Worm (Caenorhabditis elegans) whole organism, L2 larva: ENCODE data around the gene smg-3.
A peak's percentile ranks its signal among the peaks of the same experiment; 100 is the strongest.

Source experiments
- C34F6.9 ChIP-seq: fragments of 150-350 bp; optimal IDR thresholded peaks from 2 replicates; lab custom pipeline; 2014; ENCODE audit warnings: missing biosample characterization, missing genetic modification characterization
- F13H6.1 ChIP-seq: sonication (generic microtip); optimal IDR thresholded peaks from 2 replicates; lab custom pipeline; 2016; ENCODE audit warnings: missing genetic modification characterization, missing compliant biosample characterization
- ZK546.5 ChIP-seq: sonication (generic microtip); optimal IDR thresholded peaks from 2 replicates; lab custom pipeline; 2017; ENCODE audit warnings: missing biosample characterization, missing genetic modification characterization
- aly-2 ChIP-seq: fragments of 150-350 bp; optimal IDR thresholded peaks from 2 replicates; lab custom pipeline; 2014; ENCODE audit warnings: missing biosample characterization, missing genetic modification characterization
- blmp-1 ChIP-seq: sonication (generic microtip); optimal IDR thresholded peaks from 2 replicates; lab custom pipeline; 2017; ENCODE audit warnings: missing genetic modification characterization, mild to moderate bottlenecking, missing compliant biosample characterization, antibody characterized with exemption, moderate library complexity; ENCODE audit not compliant: insufficient read depth
- ceh-16 ChIP-seq: fragments of 150-350 bp; optimal IDR thresholded peaks from 2 replicates; lab custom pipeline; 2014; ENCODE audit warnings: missing biosample characterization, missing genetic modification characterization
- ceh-82 ChIP-seq: fragments of 150-350 bp; optimal IDR thresholded peaks from 2 replicates; lab custom pipeline; 2014; ENCODE audit warnings: missing biosample characterization, missing genetic modification characterization
- crh-2 ChIP-seq: sonication (generic microtip); optimal IDR thresholded peaks from 2 replicates; lab custom pipeline; 2017; ENCODE audit warnings: missing biosample characterization, missing genetic modification characterization
- dmd-4 ChIP-seq: sonication (generic microtip); optimal IDR thresholded peaks from 2 replicates; lab custom pipeline; 2017; ENCODE audit warnings: missing biosample characterization, missing genetic modification characterization
- egl-27 ChIP-seq: sonication (generic microtip); optimal IDR thresholded peaks from 3 replicates; lab custom pipeline; 2017; ENCODE audit warnings: missing biosample characterization, missing genetic modification reagents, missing genetic modification characterization
- elt-1 ChIP-seq: fragments of 150-350 bp; optimal IDR thresholded peaks from 2 replicates; lab custom pipeline; 2014; ENCODE audit warnings: missing biosample characterization, missing genetic modification characterization
- elt-3 ChIP-seq: sonication (generic microtip); optimal IDR thresholded peaks from 2 replicates; lab custom pipeline; 2017; ENCODE audit warnings: missing biosample characterization, missing genetic modification characterization
- fos-1 ChIP-seq: fragments of 150-350 bp; optimal IDR thresholded peaks from 2 replicates; lab custom pipeline; 2014; ENCODE audit warnings: missing biosample characterization, missing genetic modification characterization
- gmeb-1 ChIP-seq: fragments of 150-350 bp; optimal IDR thresholded peaks from 2 replicates; lab custom pipeline; 2014; ENCODE audit warnings: missing biosample characterization, missing genetic modification characterization
- lin-11 ChIP-seq: fragments of 150-350 bp; sonication (generic microtip); optimal IDR thresholded peaks from 2 replicates; lab custom pipeline; 2014; ENCODE audit warnings: missing biosample characterization, missing genetic modification characterization, inconsistent platforms, mixed read lengths
- lin-13 ChIP-seq: fragments of 150-350 bp; optimal IDR thresholded peaks from 2 replicates; lab custom pipeline; 2014; ENCODE audit warnings: missing biosample characterization, missing genetic modification reagents, missing genetic modification characterization
- lin-39 ChIP-seq: fragments of 150-350 bp; optimal IDR thresholded peaks from 2 replicates; lab custom pipeline; 2014; ENCODE audit warnings: missing biosample characterization, missing genetic modification reagents, missing genetic modification characterization
- lsy-2 ChIP-seq, 2 experiments: fragments of 150-350 bp in 1 of 2; sonication (generic microtip) in 1 of 2; optimal IDR thresholded peaks; 2 replicates each; lab custom pipeline; 2014 to 2017; ENCODE audit warnings: missing biosample characterization in 2 of 2, missing genetic modification characterization in 2 of 2
- mab-5 ChIP-seq: fragments of 150-350 bp; optimal IDR thresholded peaks from 2 replicates; lab custom pipeline; 2014; ENCODE audit warnings: missing biosample characterization, missing genetic modification characterization
- mbf-1 ChIP-seq: sonication (generic microtip); optimal IDR thresholded peaks from 2 replicates; lab custom pipeline; 2017; ENCODE audit warnings: missing biosample characterization, missing genetic modification characterization
- mdl-1 ChIP-seq, 2 experiments: fragments of 150-350 bp in 1 of 2; sonication (generic microtip) in 1 of 2; optimal IDR thresholded peaks; 2 replicates each; lab custom pipeline; 2017; ENCODE audit warnings: missing biosample characterization in 2 of 2, missing genetic modification characterization in 2 of 2
- nhr-12 ChIP-seq: fragments of 150-350 bp; optimal IDR thresholded peaks from 2 replicates; lab custom pipeline; 2014; ENCODE audit warnings: missing biosample characterization, missing genetic modification characterization
- nhr-129 ChIP-seq: fragments of 150-350 bp; optimal IDR thresholded peaks from 2 replicates; lab custom pipeline; 2014; ENCODE audit warnings: missing biosample characterization, missing genetic modification characterization
- nhr-21 ChIP-seq: fragments of 150-350 bp; optimal IDR thresholded peaks from 2 replicates; lab custom pipeline; 2014; ENCODE audit warnings: missing biosample characterization, missing genetic modification characterization
- nhr-23 ChIP-seq: fragments of 150-350 bp; optimal IDR thresholded peaks from 2 replicates; lab custom pipeline; 2014; ENCODE audit warnings: missing biosample characterization, missing genetic modification reagents, missing genetic modification characterization
- nhr-237 ChIP-seq: fragments of 150-350 bp; optimal IDR thresholded peaks from 2 replicates; lab custom pipeline; 2014; ENCODE audit warnings: missing biosample characterization, missing genetic modification characterization
- nhr-25 ChIP-seq: fragments of 150-350 bp; sonication (generic microtip); optimal IDR thresholded peaks from 3 replicates; lab custom pipeline; 2014; ENCODE audit warnings: missing biosample characterization, missing genetic modification characterization
- nhr-6 ChIP-seq: fragments of 150-350 bp; optimal IDR thresholded peaks from 2 replicates; lab custom pipeline; 2014; ENCODE audit warnings: missing biosample characterization, missing genetic modification characterization
- nhr-77 ChIP-seq: fragments of 150-350 bp; optimal IDR thresholded peaks from 2 replicates; lab custom pipeline; 2014; ENCODE audit warnings: missing biosample characterization, missing genetic modification characterization
- peb-1 ChIP-seq: fragments of 150-350 bp; optimal IDR thresholded peaks from 2 replicates; lab custom pipeline; 2014; ENCODE audit warnings: missing biosample characterization, missing genetic modification characterization
- sem-4 ChIP-seq: fragments of 150-350 bp; optimal IDR thresholded peaks from 2 replicates; lab custom pipeline; 2014; ENCODE audit warnings: missing biosample characterization, missing genetic modification reagents, missing genetic modification characterization
- skn-1 ChIP-seq: sonication (generic microtip); optimal IDR thresholded peaks from 2 replicates; lab custom pipeline; 2017; ENCODE audit warnings: missing biosample characterization, missing genetic modification characterization
- sma-9 ChIP-seq, 2 experiments: fragments of 150-350 bp in 1 of 2; sonication (generic microtip) in 1 of 2; optimal IDR thresholded peaks; 2 replicates each; lab custom pipeline; 2014 to 2016; ENCODE audit warnings: missing genetic modification characterization in 2 of 2, mild to moderate bottlenecking in 1 of 2, missing biosample characterization in 1 of 2, missing compliant biosample characterization in 1 of 2, missing genetic modification reagents in 1 of 2, moderate library complexity in 1 of 2
- snpc-4 ChIP-seq: fragments of 150-350 bp; optimal IDR thresholded peaks from 2 replicates; lab custom pipeline; 2014; ENCODE audit warnings: missing biosample characterization, missing genetic modification characterization
- unc-39 ChIP-seq: fragments of 150-350 bp; optimal IDR thresholded peaks from 2 replicates; lab custom pipeline; 2014; ENCODE audit warnings: missing biosample characterization, missing genetic modification characterization
- unc-55 ChIP-seq: fragments of 150-350 bp; sonication (generic microtip); optimal IDR thresholded peaks from 3 replicates; lab custom pipeline; 2014; ENCODE audit warnings: missing biosample characterization, missing genetic modification reagents, missing genetic modification characterization
- unc-62 ChIP-seq: fragments of 150-350 bp; optimal IDR thresholded peaks from 2 replicates; lab custom pipeline; 2014; ENCODE audit warnings: missing biosample characterization, missing genetic modification reagents, missing genetic modification characterization
- zag-1 ChIP-seq: fragments of 150-350 bp; optimal IDR thresholded peaks from 2 replicates; lab custom pipeline; 2014; ENCODE audit warnings: missing biosample characterization, missing genetic modification characterization
- ztf-1 ChIP-seq: fragments of 200-800 bp; sonication (Bioruptor generic); conservative IDR thresholded peaks from 2 replicates; pipeline ENCODE4 v1.3.6; 2022; ENCODE audit warnings: missing genetic modification characterization, missing compliant biosample characterization
- ztf-4 ChIP-seq: fragments of 150-350 bp; optimal IDR thresholded peaks from 2 replicates; lab custom pipeline; 2014; ENCODE audit warnings: missing biosample characterization, missing genetic modification characterization

The smg-3 gene

DNA sequence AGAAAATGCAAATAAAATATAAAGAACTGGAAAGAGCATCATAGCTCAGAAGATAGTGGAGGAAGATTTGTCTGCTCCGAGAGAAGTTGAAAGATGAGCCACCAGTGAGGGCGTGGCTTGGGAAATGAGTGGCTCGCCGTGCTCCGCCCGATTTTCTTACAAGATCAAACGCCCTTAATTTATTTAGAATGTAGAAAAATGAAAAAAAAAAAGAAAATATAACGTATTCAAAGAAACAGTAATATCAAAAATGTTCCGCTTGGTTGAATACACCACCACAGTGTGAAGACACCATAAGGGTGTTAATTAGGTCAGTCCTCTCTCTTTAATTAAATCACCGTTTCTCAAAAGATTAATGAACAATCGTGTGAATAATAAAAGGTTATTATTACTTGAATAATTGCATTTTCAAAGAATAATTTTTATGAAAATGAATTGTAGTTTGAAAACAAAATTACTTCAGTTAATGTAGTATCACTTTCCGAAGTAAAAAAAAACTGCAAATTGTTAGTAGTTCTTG is 29.6 kb upstream of the smg-3 start, which contains the start of gene sfrp-1:
TSS of gene sfrp-1 (minus strand) at position 51 of the 520 bp plus-strand sequence.
- no peak for TF ChIP-seq nhr-77
- no peak for TF ChIP-seq nhr-21 (tag; lab: Kevin White, UChicago)
- TF ChIP-seq peb-1 (tag; lab: Kevin White, UChicago), result no peak
- TF ChIP-seq C34F6.9 (tag; lab: Kevin White, UChicago), result no peak
- no peak for TF ChIP-seq fos-1
- no peak for TF ChIP-seq crh-2
- TF ChIP-seq zag-1 (tag; lab: Kevin White, UChicago), result no peak
- TF ChIP-seq lsy-2 (tag; optimal IDR thresholded peaks at IDR 0.05; lab: Kevin White, UChicago), result no peak
- no peak for TF ChIP-seq skn-1
- TF ChIP-seq unc-39 (tag; lab: Kevin White, UChicago), result no peak
- TF ChIP-seq nhr-23, result no peak
- no peak for TF ChIP-seq snpc-4 (tag; lab: Kevin White, UChicago)
- TF ChIP-seq lin-13 (GFP tag; lab: Kevin White, UChicago), result no peak
- TF ChIP-seq unc-62 (GFP tag; lab: Kevin White, UChicago), result no peak
- no peak for TF ChIP-seq sma-9 (GFP tag; optimal IDR thresholded peaks at IDR 0.05; lab: Kevin White, UChicago)
- TF ChIP-seq sma-9 (tag; optimal IDR thresholded peaks at IDR 0.05; lab: Kevin White, UChicago), result no peak
- TF ChIP-seq mdl-1 (tag; optimal IDR thresholded peaks at IDR 0.05; lab: Kevin White, UChicago), result no peak

DNA sequence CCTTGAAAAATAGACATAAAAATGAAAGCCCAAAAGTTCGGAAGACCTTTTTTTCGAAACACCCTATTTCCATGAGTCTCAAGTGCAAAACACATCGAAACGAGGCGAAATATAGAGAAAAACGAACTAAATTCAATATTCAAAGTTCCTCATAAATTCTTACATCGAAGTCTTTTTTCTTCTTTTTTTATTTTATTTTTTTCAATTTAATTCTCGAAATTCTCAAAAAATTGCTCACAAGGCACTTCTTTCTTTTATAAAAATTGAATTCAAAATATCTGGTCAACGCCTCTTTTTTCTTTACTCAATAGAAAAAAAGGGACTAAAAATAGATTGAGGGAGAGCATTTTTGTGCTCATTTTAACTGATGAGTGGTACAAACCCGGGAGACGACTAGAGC is 22.3 kb upstream of the smg-3 start:
- TF ChIP-seq nhr-23 (no peak), nhr-25 (tag; lab: Kevin White, UChicago) (no peak), ceh-16 (no peak), lsy-2 (tag; optimal IDR thresholded peaks at IDR 0.05; lab: Kevin White, UChicago) (no peak), elt-1 (tag; lab: Kevin White, UChicago) (no peak), nhr-12 (tag; lab: Kevin White, UChicago) (no peak), zag-1 (tag; lab: Kevin White, UChicago) (no peak), unc-62 (GFP tag; lab: Kevin White, UChicago) (no peak)

DNA sequence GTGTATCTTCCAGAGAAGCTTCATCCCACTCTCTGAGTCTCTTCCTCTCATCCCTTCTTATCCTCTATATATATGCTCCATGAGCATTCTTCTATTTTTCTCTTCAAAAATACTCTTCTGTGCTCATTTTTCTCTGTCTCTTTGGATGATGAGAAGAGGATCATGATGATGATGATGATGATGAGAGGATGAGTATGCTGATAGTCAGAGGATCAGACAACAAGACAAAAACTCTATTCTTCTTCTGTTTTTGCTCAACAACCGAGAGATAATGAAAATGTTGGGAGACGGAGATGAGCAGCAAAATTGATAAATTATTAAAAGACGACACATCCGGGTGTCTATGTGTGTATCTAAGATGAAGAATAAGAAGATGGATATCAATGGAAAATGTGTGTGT is 20.4 kb upstream of the smg-3 start:
- no peak for TF ChIP-seq ztf-1 (GFP tag; lab: Robert Waterston, UW)
- TF ChIP-seq gmeb-1, result no peak
- TF ChIP-seq nhr-6, result peak; percentile 36
- TF ChIP-seq ceh-16, result no peak
- peak; percentile 70 for TF ChIP-seq lin-39 (tag; lab: Kevin White, UChicago)
- peak; percentile 11 for TF ChIP-seq sem-4
- TF ChIP-seq zag-1 (tag; lab: Kevin White, UChicago), result peak; percentile 54
- TF ChIP-seq C34F6.9 (tag; lab: Kevin White, UChicago), result peak; percentile 89
- no peak for TF ChIP-seq snpc-4 (tag; lab: Kevin White, UChicago)
- TF ChIP-seq ztf-4 (tag; lab: Kevin White, UChicago), result no peak
- TF ChIP-seq aly-2 (tag; lab: Kevin White, UChicago), result no peak
- TF ChIP-seq unc-55 (GFP tag; lab: Kevin White, UChicago), result peak; percentile 87
- TF ChIP-seq lsy-2 (tag; optimal IDR thresholded peaks at IDR 0.05; lab: Kevin White, UChicago), result peak; percentile 12 to 75
- no peak for TF ChIP-seq mab-5 (tag; lab: Kevin White, UChicago)
- peak; percentile 41 for TF ChIP-seq fos-1
- TF ChIP-seq lin-13 (GFP tag; lab: Kevin White, UChicago), result peak; percentile 23
- peak; percentile 82 for TF ChIP-seq F13H6.1 (tag; lab: Kevin White, UChicago)
- no peak for TF ChIP-seq dmd-4
- TF ChIP-seq nhr-129 (tag; lab: Kevin White, UChicago), result peak; percentile 79
- peak; percentile 71 for TF ChIP-seq sma-9 (GFP tag; optimal IDR thresholded peaks at IDR 0.05; lab: Kevin White, UChicago)
- no peak for TF ChIP-seq sma-9 (tag; optimal IDR thresholded peaks at IDR 0.05; lab: Kevin White, UChicago)
- TF ChIP-seq nhr-23, result no peak
- TF ChIP-seq nhr-77, result no peak
- peak; percentile 39 for TF ChIP-seq crh-2
- TF ChIP-seq nhr-237 (tag; lab: Kevin White, UChicago), result no peak
- TF ChIP-seq blmp-1 (tag; lab: Kevin White, UChicago), result no peak

DNA sequence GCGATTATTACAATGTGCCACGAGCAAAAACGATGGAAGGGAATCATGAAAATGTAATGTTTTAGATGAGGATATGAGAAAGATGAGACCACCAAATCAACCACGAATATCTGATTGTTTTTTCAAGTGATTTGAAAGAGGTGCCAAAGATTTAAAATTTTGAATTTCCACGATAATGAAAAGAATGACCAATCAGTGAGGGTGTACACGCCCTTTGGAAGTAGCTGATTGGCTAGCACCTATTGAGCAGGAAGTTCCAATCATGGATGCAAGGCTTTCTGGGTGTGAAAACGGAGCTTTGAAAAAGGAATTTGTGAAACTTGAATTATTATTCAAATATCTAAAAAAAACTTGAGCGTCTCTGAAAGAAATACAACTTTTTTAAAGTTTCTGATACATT is 18.7 kb upstream of the smg-3 start:
- no peak for TF ChIP-seq crh-2
- no peak for TF ChIP-seq ceh-82 (tag; lab: Kevin White, UChicago)
- TF ChIP-seq lin-11 (tag; lab: Kevin White, UChicago), result no peak
- no peak for TF ChIP-seq egl-27
- no peak for TF ChIP-seq ZK546.5
- TF ChIP-seq nhr-25 (tag; lab: Kevin White, UChicago), result no peak
- no peak for TF ChIP-seq aly-2 (tag; lab: Kevin White, UChicago)
- no peak for TF ChIP-seq nhr-129 (tag; lab: Kevin White, UChicago)
- no peak for TF ChIP-seq lin-13 (GFP tag; lab: Kevin White, UChicago)
- TF ChIP-seq mab-5 (tag; lab: Kevin White, UChicago), result no peak
- no peak for TF ChIP-seq mbf-1 (tag; lab: Kevin White, UChicago)
- no peak for TF ChIP-seq elt-3
